Worm (Caenorhabditis elegans) whole organism, L2 larva: ENCODE results near the gene T16G12.6.

Experiments
- F13H6.1 ChIP-seq: sonication (generic microtip); optimal IDR thresholded peaks from 2 replicates; lab custom pipeline; 2016; ENCODE audit warnings: missing genetic modification characterization, missing compliant biosample characterization
- R02D3.7 ChIP-seq: fragments of 150-350 bp; optimal IDR thresholded peaks from 2 replicates; lab custom pipeline; 2014; ENCODE audit warnings: missing biosample characterization, missing genetic modification characterization
- Y55F3AM.14 ChIP-seq: fragments of 200-800 bp; sonication (Bioruptor generic); optimal IDR thresholded peaks from 2 replicates; lab custom pipeline; 2018; ENCODE audit warnings: mild to moderate bottlenecking, missing genetic modification characterization, missing compliant biosample characterization
- ZK546.5 ChIP-seq: sonication (generic microtip); optimal IDR thresholded peaks from 2 replicates; lab custom pipeline; 2017; ENCODE audit warnings: missing biosample characterization, missing genetic modification characterization
- alr-1 ChIP-seq: fragments of 150-350 bp; optimal IDR thresholded peaks from 2 replicates; lab custom pipeline; 2014; ENCODE audit warnings: missing biosample characterization, missing genetic modification characterization
- aly-2 ChIP-seq: fragments of 150-350 bp; optimal IDR thresholded peaks from 2 replicates; lab custom pipeline; 2014; ENCODE audit warnings: missing biosample characterization, missing genetic modification characterization
- ama-1 ChIP-seq: fragments of 150-350 bp; optimal IDR thresholded peaks from 2 replicates; lab custom pipeline; 2018; ENCODE audit warnings: inconsistent platforms
- ceh-16 ChIP-seq: fragments of 150-350 bp; optimal IDR thresholded peaks from 2 replicates; lab custom pipeline; 2014; ENCODE audit warnings: missing biosample characterization, missing genetic modification characterization
- ceh-82 ChIP-seq: fragments of 150-350 bp; optimal IDR thresholded peaks from 2 replicates; lab custom pipeline; 2014; ENCODE audit warnings: missing biosample characterization, missing genetic modification characterization
- crh-2 ChIP-seq: sonication (generic microtip); optimal IDR thresholded peaks from 2 replicates; lab custom pipeline; 2017; ENCODE audit warnings: missing biosample characterization, missing genetic modification characterization
- dmd-4 ChIP-seq: sonication (generic microtip); optimal IDR thresholded peaks from 2 replicates; lab custom pipeline; 2017; ENCODE audit warnings: missing biosample characterization, missing genetic modification characterization
- egl-27 ChIP-seq: sonication (generic microtip); optimal IDR thresholded peaks from 3 replicates; lab custom pipeline; 2017; ENCODE audit warnings: missing biosample characterization, missing genetic modification reagents, missing genetic modification characterization
- elt-1 ChIP-seq: fragments of 150-350 bp; optimal IDR thresholded peaks from 2 replicates; lab custom pipeline; 2014; ENCODE audit warnings: missing biosample characterization, missing genetic modification characterization
- elt-3 ChIP-seq: sonication (generic microtip); optimal IDR thresholded peaks from 2 replicates; lab custom pipeline; 2017; ENCODE audit warnings: missing biosample characterization, missing genetic modification characterization
- fos-1 ChIP-seq: fragments of 150-350 bp; optimal IDR thresholded peaks from 2 replicates; lab custom pipeline; 2014; ENCODE audit warnings: missing biosample characterization, missing genetic modification characterization
- gmeb-1 ChIP-seq: fragments of 150-350 bp; optimal IDR thresholded peaks from 2 replicates; lab custom pipeline; 2014; ENCODE audit warnings: missing biosample characterization, missing genetic modification characterization
- lin-11 ChIP-seq: fragments of 150-350 bp; sonication (generic microtip); optimal IDR thresholded peaks from 2 replicates; lab custom pipeline; 2014; ENCODE audit warnings: missing biosample characterization, missing genetic modification characterization, inconsistent platforms, mixed read lengths
- lin-13 ChIP-seq: fragments of 150-350 bp; optimal IDR thresholded peaks from 2 replicates; lab custom pipeline; 2014; ENCODE audit warnings: missing biosample characterization, missing genetic modification reagents, missing genetic modification characterization
- lin-39 ChIP-seq: fragments of 150-350 bp; optimal IDR thresholded peaks from 2 replicates; lab custom pipeline; 2014; ENCODE audit warnings: missing biosample characterization, missing genetic modification reagents, missing genetic modification characterization
- lsy-2 ChIP-seq, 2 experiments: fragments of 150-350 bp in 1 of 2; sonication (generic microtip) in 1 of 2; optimal IDR thresholded peaks; 2 replicates each; lab custom pipeline; 2014 to 2017; ENCODE audit warnings: missing biosample characterization in 2 of 2, missing genetic modification characterization in 2 of 2
- mab-5 ChIP-seq: fragments of 150-350 bp; optimal IDR thresholded peaks from 2 replicates; lab custom pipeline; 2014; ENCODE audit warnings: missing biosample characterization, missing genetic modification characterization
- mbf-1 ChIP-seq: sonication (generic microtip); optimal IDR thresholded peaks from 2 replicates; lab custom pipeline; 2017; ENCODE audit warnings: missing biosample characterization, missing genetic modification characterization
- mdl-1 ChIP-seq, 2 experiments: fragments of 150-350 bp in 1 of 2; sonication (generic microtip) in 1 of 2; optimal IDR thresholded peaks; 2 replicates each; lab custom pipeline; 2017; ENCODE audit warnings: missing biosample characterization in 2 of 2, missing genetic modification characterization in 2 of 2
- nhr-10 ChIP-seq: sonication (generic microtip); optimal IDR thresholded peaks from 2 replicates; lab custom pipeline; 2017; ENCODE audit warnings: missing biosample characterization, missing genetic modification characterization
- nhr-11 ChIP-seq: fragments of 150-350 bp; optimal IDR thresholded peaks from 2 replicates; lab custom pipeline; 2014; ENCODE audit warnings: missing biosample characterization, missing genetic modification characterization
- nhr-12 ChIP-seq: fragments of 150-350 bp; optimal IDR thresholded peaks from 2 replicates; lab custom pipeline; 2014; ENCODE audit warnings: missing biosample characterization, missing genetic modification characterization
- nhr-129 ChIP-seq: fragments of 150-350 bp; optimal IDR thresholded peaks from 2 replicates; lab custom pipeline; 2014; ENCODE audit warnings: missing biosample characterization, missing genetic modification characterization
- nhr-21 ChIP-seq: fragments of 150-350 bp; optimal IDR thresholded peaks from 2 replicates; lab custom pipeline; 2014; ENCODE audit warnings: missing biosample characterization, missing genetic modification characterization
- nhr-23 ChIP-seq: fragments of 150-350 bp; optimal IDR thresholded peaks from 2 replicates; lab custom pipeline; 2014; ENCODE audit warnings: missing biosample characterization, missing genetic modification reagents, missing genetic modification characterization
- nhr-237 ChIP-seq: fragments of 150-350 bp; optimal IDR thresholded peaks from 2 replicates; lab custom pipeline; 2014; ENCODE audit warnings: missing biosample characterization, missing genetic modification characterization
- nhr-25 ChIP-seq: fragments of 150-350 bp; sonication (generic microtip); optimal IDR thresholded peaks from 3 replicates; lab custom pipeline; 2014; ENCODE audit warnings: missing biosample characterization, missing genetic modification characterization
- nhr-77 ChIP-seq: fragments of 150-350 bp; optimal IDR thresholded peaks from 2 replicates; lab custom pipeline; 2014; ENCODE audit warnings: missing biosample characterization, missing genetic modification characterization
- peb-1 ChIP-seq: fragments of 150-350 bp; optimal IDR thresholded peaks from 2 replicates; lab custom pipeline; 2014; ENCODE audit warnings: missing biosample characterization, missing genetic modification characterization
- sem-4 ChIP-seq: fragments of 150-350 bp; optimal IDR thresholded peaks from 2 replicates; lab custom pipeline; 2014; ENCODE audit warnings: missing biosample characterization, missing genetic modification reagents, missing genetic modification characterization
- skn-1 ChIP-seq: sonication (generic microtip); optimal IDR thresholded peaks from 2 replicates; lab custom pipeline; 2017; ENCODE audit warnings: missing biosample characterization, missing genetic modification characterization
- sma-3 ChIP-seq: sonication (generic microtip); optimal IDR thresholded peaks from 2 replicates; lab custom pipeline; 2016; ENCODE audit warnings: missing genetic modification reagents, missing genetic modification characterization, missing compliant biosample characterization
- sma-9 ChIP-seq, 2 experiments: fragments of 150-350 bp in 1 of 2; sonication (generic microtip) in 1 of 2; optimal IDR thresholded peaks; 2 replicates each; lab custom pipeline; 2014 to 2016; ENCODE audit warnings: missing genetic modification characterization in 2 of 2, mild to moderate bottlenecking in 1 of 2, missing biosample characterization in 1 of 2, missing compliant biosample characterization in 1 of 2, missing genetic modification reagents in 1 of 2, moderate library complexity in 1 of 2
- unc-55 ChIP-seq: fragments of 150-350 bp; sonication (generic microtip); optimal IDR thresholded peaks from 3 replicates; lab custom pipeline; 2014; ENCODE audit warnings: missing biosample characterization, missing genetic modification reagents, missing genetic modification characterization
- zag-1 ChIP-seq: fragments of 150-350 bp; optimal IDR thresholded peaks from 2 replicates; lab custom pipeline; 2014; ENCODE audit warnings: missing biosample characterization, missing genetic modification characterization
- ztf-11 ChIP-seq: sonication (generic microtip); optimal IDR thresholded peaks from 2 replicates; lab custom pipeline; 2017; ENCODE audit warnings: missing biosample characterization, missing genetic modification characterization
- ztf-4 ChIP-seq: fragments of 150-350 bp; optimal IDR thresholded peaks from 2 replicates; lab custom pipeline; 2014; ENCODE audit warnings: missing biosample characterization, missing genetic modification characterization

The T16G12.6 gene

ce11 chrIII:10090685-10091084, 21.3 kb downstream of the T16G12.6 start, which contains the start of gene gtf-2H2C:
gtf-2H2C (minus strand) TSS chrIII:10090785.
- no peak for TF ChIP-seq mab-5 (tag; lab: Kevin White, UChicago)
- no peak for TF ChIP-seq sma-3
- no peak for TF ChIP-seq ceh-16 (tag; lab: Kevin White, UChicago)
- no peak for TF ChIP-seq ceh-82 (tag; lab: Kevin White, UChicago)
- TF ChIP-seq lin-39, result no peak
- no peak for TF ChIP-seq nhr-12 (tag; lab: Kevin White, UChicago)
- no peak for TF ChIP-seq crh-2
- no peak for TF ChIP-seq dmd-4 (tag; lab: Kevin White, UChicago)
- TF ChIP-seq R02D3.7, result no peak
- TF ChIP-seq mbf-1, result no peak
- TF ChIP-seq nhr-21 (tag; lab: Kevin White, UChicago), result no peak
- TF ChIP-seq Y55F3AM.14 (GFP tag; lab: Kevin White, UChicago), result no peak
- TF ChIP-seq ztf-4 (tag; lab: Kevin White, UChicago), result no peak
- TF ChIP-seq fos-1 (tag; lab: Kevin White, UChicago), result no peak
- TF ChIP-seq ZK546.5 (tag; lab: Kevin White, UChicago), result no peak

- TF ChIP-seq skn-1 (tag; lab: Kevin White, UChicago) (no peak), lsy-2 (tag; optimal IDR thresholded peaks at IDR 0.05; lab: Kevin White, UChicago) (peak in 1 of 2 experiments; percentile 48), elt-1 (no peak), lin-11 (tag; lab: Kevin White, UChicago) (no peak), nhr-12 (tag; lab: Kevin White, UChicago) (no peak), lin-39 (no peak), nhr-237 (tag; lab: Kevin White, UChicago) (no peak), nhr-129 (tag; lab: Kevin White, UChicago) (peak; percentile 21), unc-55 (GFP tag; lab: Kevin White, UChicago) (peak; percentile 57), Y55F3AM.14 (GFP tag; lab: Kevin White, UChicago) (no peak), mbf-1 (no peak), nhr-11 (no peak), zag-1 (tag; lab: Kevin White, UChicago) (no peak), sem-4 (tag; lab: Kevin White, UChicago) (no peak), gmeb-1 (peak; percentile 81), ama-1 (lab: Kevin White, UChicago) (no peak), peb-1 (tag; lab: Kevin White, UChicago) (no peak), lin-13 (GFP tag; lab: Kevin White, UChicago) (peak; percentile 23), alr-1 (tag; lab: Kevin White, UChicago) (no peak), sma-3 (no peak), nhr-10 (tag; lab: Kevin White, UChicago) (no peak), dmd-4 (tag; lab: Kevin White, UChicago) (no peak), sma-9 (GFP tag; optimal IDR thresholded peaks at IDR 0.05; lab: Kevin White, UChicago) (no peak), sma-9 (tag; optimal IDR thresholded peaks at IDR 0.05; lab: Kevin White, UChicago) (no peak), fos-1 (tag; lab: Kevin White, UChicago) (no peak), egl-27 (tag; lab: Kevin White, UChicago) (no peak), ceh-16 (tag; lab: Kevin White, UChicago) (no peak)
Observed at ce11 chrIII:10093093-10093492, 23.7 kb downstream of the T16G12.6 start.

ce11 chrIII:10094538-10094937, 25.2 kb downstream of the T16G12.6 start:
- TF ChIP-seq sma-3 (peak; percentile 20), dmd-4 (tag; lab: Kevin White, UChicago) (no peak), aly-2 (tag; lab: Kevin White, UChicago) (no peak), alr-1 (tag; lab: Kevin White, UChicago) (no peak), nhr-23 (tag; lab: Kevin White, UChicago) (no peak), lsy-2 (tag; optimal IDR thresholded peaks at IDR 0.05; lab: Kevin White, UChicago) (peak in 1 of 2 experiments; percentile 47), mbf-1 (no peak), nhr-25 (tag; lab: Kevin White, UChicago) (peak; percentile 43), nhr-11 (no peak), ztf-11 (tag; lab: Kevin White, UChicago) (no peak), gmeb-1 (no peak), nhr-21 (tag; lab: Kevin White, UChicago) (peak; percentile 55), mab-5 (tag; lab: Kevin White, UChicago) (no peak), peb-1 (tag; lab: Kevin White, UChicago) (no peak), lin-39 (no peak), skn-1 (tag; lab: Kevin White, UChicago) (no peak), nhr-237 (tag; lab: Kevin White, UChicago) (no peak), ama-1 (lab: Kevin White, UChicago) (no peak), sem-4 (tag; lab: Kevin White, UChicago) (no peak), F13H6.1 (peak; percentile 54), ceh-16 (tag; lab: Kevin White, UChicago) (peak; percentile 51), fos-1 (tag; lab: Kevin White, UChicago) (no peak), Y55F3AM.14 (GFP tag; lab: Kevin White, UChicago) (no peak), sma-9 (GFP tag; optimal IDR thresholded peaks at IDR 0.05; lab: Kevin White, UChicago) (peak; percentile 19), sma-9 (tag; optimal IDR thresholded peaks at IDR 0.05; lab: Kevin White, UChicago) (no peak), lin-11 (tag; lab: Kevin White, UChicago) (no peak), nhr-77 (tag; lab: Kevin White, UChicago) (no peak), mdl-1 (tag; optimal IDR thresholded peaks at IDR 0.05; lab: Kevin White, UChicago) (no peak), lin-13 (GFP tag; lab: Kevin White, UChicago) (no peak), elt-3 (tag; lab: Kevin White, UChicago) (no peak), nhr-10 (tag; lab: Kevin White, UChicago) (no peak)
